Worm (Caenorhabditis elegans) whole organism, midembryonic: Measurements from ENCODE around the gene F32D1.3.

Source experiments
- cog-1 ChIP-seq: sonication (generic microtip); optimal IDR thresholded peaks from 2 replicates; lab custom pipeline; 2016; ENCODE audit warnings: missing genetic modification characterization, missing compliant biosample characterization
- flt-1 ChIP-seq: fragments of 200-800 bp; sonication (Bioruptor generic); IDR thresholded peaks from 2 replicates; pipeline ENCODE4 v1.3.6; 2022; ENCODE audit warnings: missing genetic modification characterization, missing compliant biosample characterization
- klf-2 ChIP-seq: fragments of 200-800 bp; sonication (Bioruptor generic); conservative IDR thresholded peaks from 2 replicates; pipeline ENCODE4 v1.3.6; 2022; ENCODE audit warnings: missing genetic modification reagents, missing genetic modification characterization, missing compliant biosample characterization
- med-1 ChIP-seq: sonication (generic microtip); optimal IDR thresholded peaks from 2 replicates; lab custom pipeline; 2017; ENCODE audit warnings: missing genetic modification characterization, mild to moderate bottlenecking, missing compliant biosample characterization, antibody characterized with exemption, missing genetic modification reagents; ENCODE audit not compliant: insufficient read depth
- tab-1 ChIP-seq: fragments of 200-800 bp; sonication (Bioruptor generic); IDR thresholded peaks from 2 replicates; pipeline ENCODE4 v1.3.6; 2022; ENCODE audit warnings: missing genetic modification characterization, missing compliant biosample characterization
- ztf-23 ChIP-seq: fragments of 200-800 bp; sonication (Bioruptor generic); IDR thresholded peaks from 2 replicates; pipeline ENCODE4 v1.3.6; 2022; ENCODE audit warnings: missing genetic modification reagents, missing genetic modification characterization, missing compliant biosample characterization
- ztf-29 ChIP-seq: fragments of 200-800 bp; sonication (Bioruptor generic); IDR thresholded peaks from 2 replicates; pipeline ENCODE4 v1.3.6; 2022; ENCODE audit warnings: missing genetic modification reagents, missing genetic modification characterization, missing compliant biosample characterization

ce11 chrV:4326841-4327240, 34.5 kb downstream of the F32D1.3 start, which contains the start of gene D2063.1:
- TF ChIP-seq flt-1 (GFP tag; lab: Robert Waterston, UW) = no peak
- TF ChIP-seq med-1 (GFP tag; lab: Kevin White, UChicago) = no peak
- no peak for TF ChIP-seq cog-1
- no peak for TF ChIP-seq tab-1 (GFP tag; lab: Robert Waterston, UW)
- TF ChIP-seq ztf-29 (GFP tag; lab: Robert Waterston, UW) = no peak
- TF ChIP-seq klf-2 (GFP tag; lab: Robert Waterston, UW) = no peak
- no peak for TF ChIP-seq ztf-23
